Fruit fly (Drosophila melanogaster): ENCODE results near the gene CG4390.

Gene CG4390

DNA sequence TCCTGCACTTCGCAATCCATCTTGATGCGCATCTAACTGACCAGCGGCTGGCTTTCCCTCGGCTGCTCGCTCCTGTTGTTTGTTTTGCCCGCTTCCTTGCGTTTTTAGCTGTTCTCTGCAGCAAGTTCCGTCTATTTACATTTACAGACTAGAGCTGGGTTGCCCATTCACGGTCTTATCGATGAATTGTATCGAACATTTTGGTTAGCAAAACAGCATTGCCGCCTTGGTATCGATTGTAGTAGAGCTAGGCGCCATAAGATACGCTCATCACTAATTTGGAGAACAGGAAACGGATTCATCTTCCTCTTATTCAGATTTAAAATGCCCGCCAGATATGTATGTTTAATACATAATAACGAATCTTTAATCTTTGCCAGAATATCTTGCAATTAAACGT is 23.7 kb downstream of the CG4390 start, which contains the start of gene Regnase-1 (continued):
- TF ChIP-seq aop (GFP tag; IDR thresholded peaks at IDR 0.05), result no peak
- peak; percentile 78 for TF ChIP-seq Nf-YC (tag; optimal IDR thresholded peaks at IDR 0.05)
- TF ChIP-seq Hmr (GFP tag; optimal IDR thresholded peaks at IDR 0.05), result peak; percentile 97
- peak in 1 of 2 experiments; percentile 90 for TF ChIP-seq bsh (GFP tag; optimal IDR thresholded peaks at IDR 0.05)
- TF ChIP-seq CG6689 (GFP tag; IDR thresholded peaks at IDR 0.05), result peak; percentile 79
- TF ChIP-seq CG6272 (GFP tag; IDR thresholded peaks at IDR 0.05), result peak; percentile 77
- TF ChIP-seq CG17802 (tag; optimal IDR thresholded peaks at IDR 0.05), result peak; percentile 66
- peak; percentile 86 for TF ChIP-seq crc (GFP tag; optimal IDR thresholded peaks at IDR 0.05)
- peak; percentile 93 for TF ChIP-seq tna (GFP tag; IDR thresholded peaks at IDR 0.05; ENCODE audit: partially characterized antibody)
- peak; percentile 90 for TF ChIP-seq CG15601 (tag; optimal IDR thresholded peaks at IDR 0.05)
- TF ChIP-seq bowl (GFP tag; IDR thresholded peaks at IDR 0.05), result peak; percentile 84
- TF ChIP-seq z (GFP tag; IDR thresholded peaks at IDR 0.05), result peak; percentile 57; the same call in 1 of the 3 replicates
- TF ChIP-seq CG42726 (GFP tag; IDR thresholded peaks at IDR 0.05; ENCODE audit: partially characterized antibody), result peak; percentile 94
- peak; percentile 50; the same call in 1 of the 2 replicates for TF ChIP-seq rib (GFP tag; IDR thresholded peaks at IDR 0.05)
- TF ChIP-seq knrl (GFP tag; IDR thresholded peaks at IDR 0.05; ENCODE audit: partially characterized antibody), result peak; percentile 95
- TF ChIP-seq CG10209 (GFP tag; optimal IDR thresholded peaks at IDR 0.05), result peak; percentile 87
- TF ChIP-seq CG7271 (tag; optimal IDR thresholded peaks at IDR 0.05), result peak; percentile 98
- peak; percentile 63; the same call in 1 of the 2 replicates for TF ChIP-seq ham (GFP tag; IDR thresholded peaks at IDR 0.05)
- peak; percentile 90 for TF ChIP-seq Camta (GFP tag; optimal IDR thresholded peaks at IDR 0.05)
- peak; percentile 98 for TF ChIP-seq Opbp (GFP tag; IDR thresholded peaks at IDR 0.05; ENCODE audit: partially characterized antibody)
- TF ChIP-seq vfl (GFP tag; optimal IDR thresholded peaks at IDR 0.05), result peak; percentile 78
- peak; percentile 96 for TF ChIP-seq CG13296 (GFP tag; optimal IDR thresholded peaks at IDR 0.05)
- TF ChIP-seq ind (GFP tag; optimal IDR thresholded peaks at IDR 0.05), result peak; percentile 71
- peak; percentile 68; the same call in 2 of the 3 replicates for TF ChIP-seq CG6175 (GFP tag; IDR thresholded peaks at IDR 0.05)
- peak; percentile 95 for TF ChIP-seq phol (tag; optimal IDR thresholded peaks at IDR 0.05)
- peak; percentile 93 for TF ChIP-seq unpg (GFP tag; optimal IDR thresholded peaks at IDR 0.05)
- peak; percentile 57 for TF ChIP-seq tio (GFP tag; optimal IDR thresholded peaks at IDR 0.05)
- peak; percentile 94 for TF ChIP-seq CG18619 (GFP tag; optimal IDR thresholded peaks at IDR 0.05)
- TF ChIP-seq pho (GFP tag; optimal IDR thresholded peaks at IDR 0.05), result peak; percentile 91
- TF ChIP-seq CG11456 (GFP tag; IDR thresholded peaks at IDR 0.05), result peak; percentile 90
- peak; percentile 91 for TF ChIP-seq CG14710 (tag; optimal IDR thresholded peaks at IDR 0.05)
- TF ChIP-seq abd-A (tag; optimal IDR thresholded peaks at IDR 0.05), result no peak
- peak; percentile 79 for TF ChIP-seq CG1792 (GFP tag; optimal IDR thresholded peaks at IDR 0.05)
- TF ChIP-seq CG10979 (tag; optimal IDR thresholded peaks at IDR 0.05), result peak; percentile 85
- peak; percentile 68; the same call in 3 of the 4 replicates for TF ChIP-seq Gug (GFP tag; IDR thresholded peaks at IDR 0.05)
- peak; percentile 99 for TF ChIP-seq ci (GFP tag; IDR thresholded peaks at IDR 0.05)
- peak; percentile 71 for TF ChIP-seq Ada2b (GFP tag; IDR thresholded peaks at IDR 0.05)
- peak; percentile 73 for TF ChIP-seq mld (GFP tag; IDR thresholded peaks at IDR 0.05; ENCODE audit: partially characterized antibody)
- peak; percentile 86 for TF ChIP-seq CG8359 (GFP tag; optimal IDR thresholded peaks at IDR 0.05; ENCODE audit: borderline replicate concordance)
- peak; percentile 95 for TF ChIP-seq odd (GFP tag; optimal IDR thresholded peaks at IDR 0.05)
- TF ChIP-seq sima (GFP tag; optimal IDR thresholded peaks at IDR 0.05), result peak; percentile 77
- peak; percentile 92 for TF ChIP-seq Mes4 (GFP tag; optimal IDR thresholded peaks at IDR 0.05)
- peak; percentile 97 for TF ChIP-seq CG6813 (GFP tag; optimal IDR thresholded peaks at IDR 0.05)
- peak; percentile 89 for TF ChIP-seq Awh (GFP tag; IDR thresholded peaks at IDR 0.05)
- TF ChIP-seq Sry-δ (GFP tag; optimal IDR thresholded peaks at IDR 0.05), result peak; percentile 100
- TF ChIP-seq D19A (tag; optimal IDR thresholded peaks at IDR 0.05), result no peak
- peak; percentile 78 for TF ChIP-seq Oaz (GFP tag; IDR thresholded peaks at IDR 0.05)
- no peak for TF ChIP-seq Gsc (GFP tag; IDR thresholded peaks at IDR 0.05)
- peak; percentile 93 for TF ChIP-seq trh (GFP tag; optimal IDR thresholded peaks at IDR 0.05)
- TF ChIP-seq pzg (GFP tag; optimal IDR thresholded peaks at IDR 0.05), result peak; percentile 95
